Worm (Caenorhabditis elegans): ENCODE results near the gene srgp-1.

ce11 chrIV:11622336-11622735 is 52.0 kb downstream of the srgp-1 start:
- TF ChIP-seq nhr-28 (tag; optimal IDR thresholded peaks at IDR 0.05), result no peak
- TF ChIP-seq unc-39 (tag; optimal IDR thresholded peaks at IDR 0.05), result no peak
- no peak for TF ChIP-seq lin-13 (tag; optimal IDR thresholded peaks at IDR 0.05)
- TF ChIP-seq elt-1 (tag; optimal IDR thresholded peaks at IDR 0.05; ENCODE audit: borderline replicate concordance, insufficient read depth), result no peak
- no peak for TF ChIP-seq hlh-1 (tag; optimal IDR thresholded peaks at IDR 0.05)
- TF ChIP-seq nhr-237 (tag; optimal IDR thresholded peaks at IDR 0.05), result no peak
- TF ChIP-seq snpc-4 (tag; optimal IDR thresholded peaks at IDR 0.05), result no peak
- TF ChIP-seq ham-2 (GFP tag; optimal IDR thresholded peaks at IDR 0.05), result no peak
- no peak for TF ChIP-seq pha-4 (tag; optimal IDR thresholded peaks at IDR 0.05)
- no peak for TF ChIP-seq nhr-76 (tag; optimal IDR thresholded peaks at IDR 0.05)
- TF ChIP-seq nhr-12 (tag; optimal IDR thresholded peaks at IDR 0.05), result no peak
- TF ChIP-seq nhr-2 (tag; optimal IDR thresholded peaks at IDR 0.05), result no peak
- TF ChIP-seq elt-3 (tag; optimal IDR thresholded peaks at IDR 0.05), result no peak
